Fruit fly (Drosophila melanogaster) whole organism, pupa: Measurements from ENCODE around the gene sty.

ENCODE experiments used
- CG10348 ChIP-seq: fragments of 200-800 bp; sonication (Bioruptor generic); IDR thresholded peaks from 2 replicates; pipeline ENCODE4 v1.3.6; 2022; ENCODE audit warnings: missing biosample characterization, missing genetic modification characterization
- CG12605 ChIP-seq: fragments of 200-800 bp; sonication (Bioruptor generic); IDR thresholded peaks from 2 replicates; pipeline ENCODE4 v1.3.6; 2022; ENCODE audit warnings: missing biosample characterization, missing genetic modification characterization
- CG13204 ChIP-seq: fragments of 200-800 bp; sonication (Bioruptor generic); optimal IDR thresholded peaks from 2 replicates; lab custom pipeline; 2018; ENCODE audit warnings: missing biosample characterization, mild to moderate bottlenecking, missing genetic modification characterization, moderate library complexity
- CG14655 ChIP-seq: fragments of 200-800 bp; sonication (Bioruptor generic); optimal IDR thresholded peaks from 3 replicates; lab custom pipeline; 2017; ENCODE audit warnings: mild to moderate bottlenecking, missing biosample characterization, missing genetic modification reagents, missing genetic modification characterization
- CG15710 ChIP-seq: fragments of 200-800 bp; sonication (Bioruptor generic); optimal IDR thresholded peaks from 2 replicates; lab custom pipeline; 2018; ENCODE audit warnings: missing biosample characterization, mild to moderate bottlenecking, missing genetic modification characterization, moderate library complexity
- CG17806 ChIP-seq: fragments of 200-800 bp; sonication (Bioruptor generic); optimal IDR thresholded peaks from 2 replicates; lab custom pipeline; 2018; ENCODE audit warnings: missing biosample characterization, mild to moderate bottlenecking, missing genetic modification characterization, moderate library complexity
- CG32121 ChIP-seq: fragments of 200-800 bp; sonication (Bioruptor generic); IDR thresholded peaks from 2 replicates; pipeline ENCODE4 v1.3.6; 2022; ENCODE audit warnings: missing biosample characterization, missing genetic modification characterization
- CG34367 ChIP-seq: fragments of 200-800 bp; sonication (Bioruptor generic); optimal IDR thresholded peaks from 2 replicates; lab custom pipeline; 2018; ENCODE audit warnings: missing biosample characterization, mild to moderate bottlenecking, missing genetic modification characterization
- CG4496 ChIP-seq: fragments of 200-800 bp; sonication (Bioruptor generic); IDR thresholded peaks from 3 replicates; pipeline ENCODE4 v1.3.6; 2022; ENCODE audit warnings: missing biosample characterization, missing genetic modification characterization
- CG8159 ChIP-seq: fragments of 200-800 bp; sonication (Bioruptor generic); optimal IDR thresholded peaks from 3 replicates; lab custom pipeline; 2018; ENCODE audit warnings: missing biosample characterization, mild to moderate bottlenecking, missing genetic modification characterization, moderate library complexity
- CG8301 ChIP-seq: fragments of 200-800 bp; sonication (Bioruptor generic); optimal IDR thresholded peaks from 2 replicates; lab custom pipeline; 2018; ENCODE audit warnings: missing biosample characterization, mild to moderate bottlenecking, missing genetic modification characterization
- CG9948 ChIP-seq: fragments of 200-800 bp; sonication (Bioruptor generic); optimal IDR thresholded peaks from 2 replicates; lab custom pipeline; 2018; ENCODE audit warnings: missing biosample characterization, mild to moderate bottlenecking, missing genetic modification characterization, moderate library complexity
- D1 ChIP-seq: fragments of 200-800 bp; sonication (Bioruptor generic); optimal IDR thresholded peaks from 2 replicates; lab custom pipeline; 2018; ENCODE audit warnings: missing biosample characterization, mild to moderate bottlenecking, missing genetic modification characterization, moderate library complexity
- EcR ChIP-seq: fragments of 200-800 bp; sonication (Bioruptor generic); optimal IDR thresholded peaks from 3 replicates; lab custom pipeline; 2019; ENCODE audit warnings: missing biosample characterization, missing genetic modification characterization, mild to moderate bottlenecking, moderate library complexity, missing genetic modification reagents
- Ets98B ChIP-seq: fragments of 200-800 bp; sonication (Bioruptor generic); IDR thresholded peaks from 2 replicates; pipeline ENCODE4 v1.3.6; 2022; ENCODE audit warnings: missing biosample characterization, missing genetic modification characterization
- Pif1A ChIP-seq: fragments of 200-800 bp; sonication (Bioruptor generic); optimal IDR thresholded peaks from 3 replicates; lab custom pipeline; 2016; ENCODE audit warnings: missing biosample characterization, missing genetic modification characterization
- Pif1B ChIP-seq: fragments of 200-800 bp; sonication (Bioruptor generic); optimal IDR thresholded peaks from 3 replicates; lab custom pipeline; 2016; ENCODE audit warnings: missing biosample characterization, missing genetic modification characterization
- Snoo ChIP-seq: fragments of 200-800 bp; sonication (Bioruptor generic); optimal IDR thresholded peaks from 3 replicates; lab custom pipeline; 2017; ENCODE audit warnings: missing biosample characterization, mild to moderate bottlenecking, missing genetic modification characterization, inconsistent platforms
- fd96Ca ChIP-seq: fragments of 200-800 bp; sonication (Bioruptor generic); IDR thresholded peaks from 3 replicates; pipeline ENCODE4 v1.3.6; 2022; ENCODE audit warnings: missing biosample characterization, missing genetic modification characterization
- gl ChIP-seq: fragments of 200-800 bp; sonication (Bioruptor generic); optimal IDR thresholded peaks from 2 replicates; lab custom pipeline; 2018; ENCODE audit warnings: missing biosample characterization, mild to moderate bottlenecking, missing genetic modification characterization
- rn ChIP-seq: fragments of 200-800 bp; sonication (Bioruptor generic); IDR thresholded peaks from 2 replicates; pipeline ENCODE4 v1.3.6; 2022; ENCODE audit warnings: missing biosample characterization, missing genetic modification characterization

sty gene

DNA sequence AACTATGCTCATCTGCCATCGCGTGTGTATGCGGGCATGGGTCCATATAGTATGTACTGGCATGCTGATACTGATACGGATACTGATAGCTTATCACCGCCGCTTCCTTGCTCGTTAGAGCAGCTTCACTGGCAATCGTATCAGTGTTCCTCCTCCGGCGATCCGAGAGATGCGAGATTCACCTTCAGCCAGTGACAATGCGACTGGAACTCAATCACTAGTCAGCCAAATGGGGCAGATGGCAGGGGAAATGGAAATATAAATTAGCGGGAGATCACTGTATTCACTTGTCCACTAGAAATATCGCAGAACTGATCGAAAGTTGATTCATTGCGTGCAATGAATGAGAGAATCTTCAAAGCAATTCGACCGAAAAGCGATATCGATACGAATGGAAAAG, 26.2 kb downstream of the sty start:
- peak; percentile 4 for TF ChIP-seq CG9948 (tag; lab: Kevin White, UChicago)
- no peak for TF ChIP-seq CG4496 (GFP tag; lab: Robert Waterston, UW)

DNA sequence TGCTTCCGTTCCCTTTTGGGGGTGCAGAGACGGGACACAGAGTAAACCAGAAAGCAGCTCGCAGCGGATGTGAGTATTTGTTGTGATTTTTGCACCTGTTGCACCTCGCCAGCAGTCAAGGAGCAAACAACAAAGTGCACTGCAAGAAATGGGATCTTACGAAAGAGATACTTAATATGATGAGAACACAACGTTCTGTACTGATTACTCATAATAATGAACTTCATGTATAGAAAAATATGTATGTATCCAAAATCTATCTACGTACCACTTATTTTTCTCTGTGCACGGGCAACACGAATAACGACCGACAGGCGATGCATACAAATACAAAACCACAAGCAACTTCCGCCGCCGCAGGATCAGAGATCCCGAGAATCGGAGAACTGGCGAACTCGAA, 26.9 kb downstream of the sty start:
- peak; percentile 90 for TF ChIP-seq Pif1B
- peak; percentile 66 for TF ChIP-seq D1 (tag; lab: Kevin White, UChicago)
- TF ChIP-seq Snoo (tag; lab: Kevin White, UChicago), result peak; percentile 86
- peak; percentile 65 for TF ChIP-seq Ets98B
- TF ChIP-seq CG17806 (tag; lab: Kevin White, UChicago), result peak; percentile 93
- peak; percentile 85 for TF ChIP-seq CG13204 (GFP tag; lab: Kevin White, UChicago)
- TF ChIP-seq CG8159, result peak; percentile 93
- peak; percentile 86 for TF ChIP-seq fd96Ca (GFP tag; lab: Robert Waterston, UW)
- TF ChIP-seq EcR, result no peak
- peak; percentile 92 for TF ChIP-seq CG9948 (tag; lab: Kevin White, UChicago)
- no peak for TF ChIP-seq CG10348 (GFP tag; lab: Robert Waterston, UW)
- TF ChIP-seq CG34367 (tag; lab: Kevin White, UChicago), result peak; percentile 94
- peak; percentile 78 for TF ChIP-seq CG12605 (GFP tag; lab: Robert Waterston, UW)
- TF ChIP-seq CG14655 (GFP tag; lab: Kevin White, UChicago), result peak; percentile 89
- TF ChIP-seq rn (GFP tag; lab: Robert Waterston, UW), result peak; percentile 72
- TF ChIP-seq CG4496 (GFP tag; lab: Robert Waterston, UW), result peak; percentile 87
- peak; percentile 84 for TF ChIP-seq CG8301 (tag; lab: Kevin White, UChicago)
- TF ChIP-seq Pif1A (GFP tag; lab: Kevin White, UChicago), result peak; percentile 89
- peak; percentile 91 for TF ChIP-seq CG15710
- no peak for TF ChIP-seq CG32121 (GFP tag; lab: Robert Waterston, UW)
- TF ChIP-seq gl (tag; lab: Kevin White, UChicago), result peak; percentile 89

DNA sequence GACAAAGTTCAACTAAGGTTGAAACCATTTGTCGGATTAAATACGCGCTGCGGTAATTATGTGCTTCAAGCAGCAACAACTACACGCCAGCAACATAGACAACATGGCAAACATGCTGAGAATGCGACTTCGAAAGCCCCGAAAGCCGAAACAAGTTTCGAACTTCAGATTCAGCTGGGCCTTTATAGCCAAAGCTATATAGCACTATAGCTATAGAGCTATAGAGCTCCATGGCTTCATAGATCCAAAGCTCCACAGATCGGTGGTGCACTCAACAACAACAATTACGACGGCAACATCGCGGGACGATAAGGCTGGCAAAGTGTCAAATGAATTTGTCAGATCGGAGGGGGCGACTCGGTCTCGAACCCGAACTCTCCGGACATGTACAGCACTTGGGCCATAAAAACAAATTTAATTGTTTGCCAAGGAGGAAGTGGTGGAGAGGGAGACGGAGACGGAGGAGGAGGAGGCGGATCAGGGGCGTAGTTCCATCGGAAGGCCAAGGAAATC, 27.4 kb downstream of the sty start:
- TF ChIP-seq CG4496 (GFP tag; lab: Robert Waterston, UW) (no peak), CG32121 (GFP tag; lab: Robert Waterston, UW) (no peak), Snoo (tag; lab: Kevin White, UChicago) (no peak), CG9948 (tag; lab: Kevin White, UChicago) (no peak)

DNA sequence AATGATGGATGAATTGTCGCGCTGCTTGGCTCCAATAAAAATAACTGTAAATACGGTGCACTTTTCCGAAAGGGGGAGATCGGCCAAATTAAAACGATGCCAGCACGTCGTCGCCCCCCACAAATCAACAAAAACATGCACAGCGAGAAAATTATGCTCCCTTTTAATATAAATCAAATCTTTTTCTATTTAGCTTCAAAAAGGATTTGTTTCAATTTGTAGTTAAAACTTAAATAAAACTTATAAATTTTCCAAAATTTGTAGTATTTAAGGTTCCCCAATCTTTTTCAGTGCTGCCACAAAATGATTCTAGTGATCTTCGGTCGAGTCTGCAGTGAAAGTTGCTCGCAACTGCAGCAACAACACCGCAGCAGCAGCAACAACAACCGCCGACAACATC, 28.7 kb downstream of the sty start:
- TF ChIP-seq CG9948 (tag; lab: Kevin White, UChicago), result peak; percentile 91
- no peak for TF ChIP-seq CG32121 (GFP tag; lab: Robert Waterston, UW)
- TF ChIP-seq EcR, result no peak
- TF ChIP-seq D1 (tag; lab: Kevin White, UChicago), result peak; percentile 81
- peak; percentile 90 for TF ChIP-seq CG8159
- TF ChIP-seq Pif1B, result peak; percentile 85
- TF ChIP-seq CG4496 (GFP tag; lab: Robert Waterston, UW), result peak; percentile 89
- TF ChIP-seq fd96Ca (GFP tag; lab: Robert Waterston, UW), result peak; percentile 87
- TF ChIP-seq CG10348 (GFP tag; lab: Robert Waterston, UW), result peak; percentile 24; the same call in 1 of the 2 replicates
- TF ChIP-seq CG8301 (tag; lab: Kevin White, UChicago), result peak; percentile 95
- TF ChIP-seq Snoo (tag; lab: Kevin White, UChicago), result peak; percentile 70
- TF ChIP-seq gl (tag; lab: Kevin White, UChicago), result peak; percentile 70
- no peak; the same call in none of the 2 replicates for TF ChIP-seq rn (GFP tag; lab: Robert Waterston, UW)
- TF ChIP-seq CG12605 (GFP tag; lab: Robert Waterston, UW), result peak; percentile 88
- peak; percentile 95 for TF ChIP-seq CG14655 (GFP tag; lab: Kevin White, UChicago)
- TF ChIP-seq Ets98B, result peak; percentile 87
- peak; percentile 87 for TF ChIP-seq CG15710
- peak; percentile 58 for TF ChIP-seq CG13204 (GFP tag; lab: Kevin White, UChicago)
- peak; percentile 86 for TF ChIP-seq CG34367 (tag; lab: Kevin White, UChicago)
- peak; percentile 86 for TF ChIP-seq Pif1A (GFP tag; lab: Kevin White, UChicago)
- TF ChIP-seq CG17806 (tag; lab: Kevin White, UChicago), result peak; percentile 89

DNA sequence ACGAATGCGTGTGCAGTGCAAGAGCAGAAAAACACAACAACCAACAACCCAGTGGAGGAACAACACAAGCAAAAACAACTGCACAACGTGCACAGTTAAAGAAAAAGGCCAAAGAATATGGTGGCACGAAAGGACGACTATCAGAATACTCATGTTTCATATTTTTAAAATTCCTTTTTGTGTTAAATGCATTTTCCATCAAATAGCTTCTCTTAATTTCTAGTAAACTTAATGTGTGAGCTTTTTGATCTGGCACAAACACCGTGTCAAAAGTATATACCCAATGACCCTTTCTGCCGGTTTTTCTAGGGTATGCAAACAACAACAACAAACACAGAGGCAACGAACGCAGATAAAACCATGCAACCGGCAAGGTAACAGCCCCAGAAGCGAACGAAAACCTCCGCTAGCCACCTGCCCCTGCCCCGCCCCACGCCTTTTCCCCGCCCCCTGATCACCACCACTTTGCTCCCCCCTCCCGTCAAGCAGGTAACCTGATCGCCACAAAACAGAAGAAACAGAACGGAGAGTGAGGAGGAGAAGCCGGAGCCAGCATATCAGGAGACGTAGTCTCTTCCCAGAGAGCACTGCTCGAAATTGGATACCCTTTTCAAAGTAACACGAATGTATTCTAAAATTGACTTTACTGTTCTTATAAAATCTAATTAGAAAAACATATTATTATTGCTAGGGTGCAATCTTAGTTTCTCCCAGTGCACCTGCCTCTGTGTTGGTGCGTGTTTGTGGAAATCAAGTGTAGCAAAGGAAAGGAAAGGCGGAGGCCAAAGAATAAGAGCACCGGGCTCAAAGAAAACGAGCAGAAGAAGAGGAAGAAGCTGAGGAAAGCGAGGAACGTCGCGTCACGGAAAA, 29.6 kb downstream of the sty start:
- TF ChIP-seq CG12605 (GFP tag; lab: Robert Waterston, UW) (peak; percentile 91), CG32121 (GFP tag; lab: Robert Waterston, UW) (peak; percentile 75), fd96Ca (GFP tag; lab: Robert Waterston, UW) (peak; percentile 96), CG8159 (peak; percentile 97), CG14655 (GFP tag; lab: Kevin White, UChicago) (peak; percentile 97), gl (tag; lab: Kevin White, UChicago) (peak; percentile 95), EcR (peak; percentile 94), D1 (tag; lab: Kevin White, UChicago) (peak; percentile 43), CG10348 (GFP tag; lab: Robert Waterston, UW) (peak; percentile 55), CG9948 (tag; lab: Kevin White, UChicago) (peak; percentile 94), Snoo (tag; lab: Kevin White, UChicago) (peak; percentile 94), CG8301 (tag; lab: Kevin White, UChicago) (peak; percentile 94), Ets98B (peak; percentile 91), Pif1A (GFP tag; lab: Kevin White, UChicago) (peak; percentile 95), rn (GFP tag; lab: Robert Waterston, UW) (peak; percentile 95), CG34367 (tag; lab: Kevin White, UChicago) (peak; percentile 99), Pif1B (peak; percentile 93), CG4496 (GFP tag; lab: Robert Waterston, UW) (peak; percentile 95), CG15710 (peak; percentile 97), CG13204 (GFP tag; lab: Kevin White, UChicago) (peak; percentile 89), CG17806 (tag; lab: Kevin White, UChicago) (peak; percentile 95)
